Worm (Caenorhabditis elegans) whole organism, late embryonic: ENCODE data around the gene unc-23.

Experiments
- C08G9.2 ChIP-seq: sonication (generic microtip); optimal IDR thresholded peaks from 2 replicates; lab custom pipeline; 2016; ENCODE audit warnings: mild to moderate bottlenecking, missing genetic modification characterization, moderate library complexity, missing compliant biosample characterization
- C38D4.7 ChIP-seq: fragments of 200-800 bp; sonication (Bioruptor generic); optimal IDR thresholded peaks from 2 replicates; lab custom pipeline; 2018; ENCODE audit warnings: mild to moderate bottlenecking, missing genetic modification characterization, moderate library complexity, missing compliant biosample characterization
- F13H6.1 ChIP-seq: sonication (generic microtip); optimal IDR thresholded peaks from 2 replicates; lab custom pipeline; 2016; ENCODE audit warnings: missing genetic modification characterization, missing compliant biosample characterization
- Y22D7AL.16 ChIP-seq: sonication (generic microtip); optimal IDR thresholded peaks from 2 replicates; lab custom pipeline; 2016; ENCODE audit warnings: missing genetic modification characterization, missing compliant biosample characterization
- ceh-14 ChIP-seq: sonication (generic microtip); optimal IDR thresholded peaks from 2 replicates; lab custom pipeline; 2016; ENCODE audit warnings: missing genotype, missing genetic modification characterization, missing compliant biosample characterization
- ceh-18 ChIP-seq: sonication (generic microtip); optimal IDR thresholded peaks from 2 replicates; lab custom pipeline; 2016; ENCODE audit warnings: missing genetic modification characterization, missing compliant biosample characterization
- ceh-22 ChIP-seq: sonication (generic microtip); optimal IDR thresholded peaks from 2 replicates; lab custom pipeline; 2017; ENCODE audit warnings: missing biosample characterization, missing genetic modification characterization
- ceh-30 ChIP-seq: fragments of 150-350 bp; optimal IDR thresholded peaks from 2 replicates; lab custom pipeline; 2014; ENCODE audit warnings: missing biosample characterization, missing genetic modification characterization
- ceh-31 ChIP-seq: sonication (generic microtip); optimal IDR thresholded peaks from 2 replicates; lab custom pipeline; 2016; ENCODE audit warnings: missing genetic modification characterization, missing compliant biosample characterization
- ceh-34 ChIP-seq: sonication (generic microtip); optimal IDR thresholded peaks from 2 replicates; lab custom pipeline; 2016; ENCODE audit warnings: mild to moderate bottlenecking, missing genetic modification characterization, missing compliant biosample characterization
- ceh-45 ChIP-seq: fragments of 200-800 bp; sonication (Bioruptor generic); IDR thresholded peaks from 2 replicates; pipeline ENCODE4 v1.3.6; 2022; ENCODE audit warnings: missing genetic modification reagents, missing genetic modification characterization, missing compliant biosample characterization
- che-1 ChIP-seq: sonication (generic microtip); optimal IDR thresholded peaks from 2 replicates; lab custom pipeline; 2016; ENCODE audit warnings: mild to moderate bottlenecking, missing genetic modification characterization, missing compliant biosample characterization
- dmd-4 ChIP-seq: sonication (generic microtip); optimal IDR thresholded peaks from 2 replicates; lab custom pipeline; 2016; ENCODE audit warnings: borderline replicate concordance, missing genetic modification characterization, missing compliant biosample characterization
- dve-1 ChIP-seq: sonication (generic microtip); optimal IDR thresholded peaks from 2 replicates; lab custom pipeline; 2017; ENCODE audit warnings: antibody characterized with exemption, mild to moderate bottlenecking, missing genetic modification characterization, missing compliant biosample characterization
- elt-4 ChIP-seq: sonication (generic microtip); optimal IDR thresholded peaks from 2 replicates; lab custom pipeline; 2016; ENCODE audit warnings: missing genetic modification characterization, missing compliant biosample characterization
- ets-4 ChIP-seq: sonication (generic microtip); optimal IDR thresholded peaks from 2 replicates; lab custom pipeline; 2016; ENCODE audit warnings: missing genetic modification characterization, missing compliant biosample characterization
- eyg-1 ChIP-seq: sonication (generic microtip); optimal IDR thresholded peaks from 2 replicates; lab custom pipeline; 2016; ENCODE audit warnings: missing genotype, missing genetic modification characterization, missing compliant biosample characterization
- hlh-15 ChIP-seq: sonication (generic microtip); optimal IDR thresholded peaks from 2 replicates; lab custom pipeline; 2016; ENCODE audit warnings: missing genetic modification characterization, missing compliant biosample characterization
- hlh-30 ChIP-seq: sonication (generic microtip); optimal IDR thresholded peaks from 2 replicates; lab custom pipeline; 2017; ENCODE audit warnings: antibody characterized with exemption, missing genetic modification characterization, missing compliant biosample characterization; ENCODE audit not compliant: insufficient read depth
- hlh-6 ChIP-seq: sonication (generic microtip); optimal IDR thresholded peaks from 2 replicates; lab custom pipeline; 2016; ENCODE audit warnings: missing genotype, missing genetic modification characterization, missing compliant biosample characterization
- lin-11 ChIP-seq: fragments of 200-800 bp; sonication (Bioruptor generic); optimal IDR thresholded peaks from 2 replicates; lab custom pipeline; 2018; ENCODE audit warnings: mild to moderate bottlenecking, missing genetic modification characterization, missing compliant biosample characterization
- nfya-1 ChIP-seq: sonication (generic microtip); optimal IDR thresholded peaks from 2 replicates; lab custom pipeline; 2017; ENCODE audit warnings: missing genetic modification characterization, mild to moderate bottlenecking, missing compliant biosample characterization, antibody characterized with exemption, moderate library complexity
- npax-4 ChIP-seq: sonication (generic microtip); optimal IDR thresholded peaks from 2 replicates; lab custom pipeline; 2016; ENCODE audit warnings: missing genetic modification characterization, missing compliant biosample characterization
- odd-2 ChIP-seq: sonication (generic microtip); optimal IDR thresholded peaks from 2 replicates; lab custom pipeline; 2017; ENCODE audit warnings: antibody characterized with exemption, mild to moderate bottlenecking, missing genetic modification characterization, missing compliant biosample characterization
- pat-9 ChIP-seq: fragments of 200-800 bp; sonication (Bioruptor generic); optimal IDR thresholded peaks from 2 replicates; lab custom pipeline; 2018; ENCODE audit warnings: mild to moderate bottlenecking, missing genetic modification characterization, moderate library complexity, missing compliant biosample characterization
- pros-1 ChIP-seq: fragments of 150-350 bp; optimal IDR thresholded peaks from 2 replicates; lab custom pipeline; 2014; ENCODE audit warnings: missing biosample characterization, missing genetic modification reagents, missing genetic modification characterization
- ref-2 ChIP-seq: sonication (generic microtip); optimal IDR thresholded peaks from 2 replicates; lab custom pipeline; 2016; ENCODE audit warnings: missing genetic modification characterization, missing compliant biosample characterization
- rnt-1 ChIP-seq: sonication (generic microtip); optimal IDR thresholded peaks from 2 replicates; lab custom pipeline; 2016; ENCODE audit warnings: missing genetic modification characterization, missing compliant biosample characterization
- sox-2 ChIP-seq: fragments of 200-800 bp; sonication (Bioruptor generic); IDR thresholded peaks from 2 replicates; pipeline ENCODE4 v1.3.6; 2022; ENCODE audit warnings: missing genetic modification reagents, missing genetic modification characterization, missing compliant biosample characterization
- sox-4 ChIP-seq: sonication (generic microtip); optimal IDR thresholded peaks from 2 replicates; lab custom pipeline; 2017; ENCODE audit warnings: mild to moderate bottlenecking, missing genetic modification characterization, inconsistent platforms, missing compliant biosample characterization
- syd-9 ChIP-seq: sonication (generic microtip); optimal IDR thresholded peaks from 2 replicates; lab custom pipeline; 2016; ENCODE audit warnings: mild to moderate bottlenecking, missing genetic modification characterization, moderate library complexity, missing compliant biosample characterization
- tbx-2 ChIP-seq: sonication (generic microtip); optimal IDR thresholded peaks from 2 replicates; lab custom pipeline; 2016; ENCODE audit warnings: missing genetic modification characterization, missing compliant biosample characterization
- tbx-7 ChIP-seq: sonication (generic microtip); optimal IDR thresholded peaks from 2 replicates; lab custom pipeline; 2016; ENCODE audit warnings: missing genotype, missing genetic modification characterization, missing compliant biosample characterization
- ttx-3 ChIP-seq: sonication (generic microtip); optimal IDR thresholded peaks from 2 replicates; lab custom pipeline; 2016; ENCODE audit warnings: missing genetic modification reagents, missing genetic modification characterization, missing compliant biosample characterization
- unc-55 ChIP-seq: sonication (generic microtip); optimal IDR thresholded peaks from 2 replicates; lab custom pipeline; 2017; ENCODE audit warnings: missing biosample characterization, missing genetic modification reagents, missing genetic modification characterization

Gene unc-23

DNA sequence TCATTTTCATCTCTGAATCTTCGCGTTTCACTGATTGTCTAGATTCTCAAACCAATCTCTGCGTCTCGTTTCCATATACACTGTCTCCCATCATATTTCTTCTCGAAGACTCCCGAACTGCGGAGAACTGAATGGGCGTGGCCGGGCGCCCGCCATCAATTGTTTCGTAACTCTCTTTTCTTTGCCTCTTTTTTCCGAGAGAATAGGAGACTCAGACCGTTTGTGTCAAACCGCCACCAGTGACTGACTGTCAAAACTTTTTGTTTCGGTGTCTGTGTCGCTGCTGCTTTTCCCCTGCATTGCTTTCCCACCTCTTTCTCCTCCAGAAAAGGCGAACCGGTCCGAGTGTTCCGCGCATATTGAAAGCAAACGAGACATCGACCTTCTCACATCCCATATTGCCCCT is at the start of gene unc-23:
TSS of gene unc-23 (plus strand) at position 176 of the 406 bp plus-strand sequence.
- no peak for TF ChIP-seq hlh-6 (tag; lab: Kevin White, UChicago)
- peak; percentile 36 for TF ChIP-seq ceh-31 (tag; lab: Kevin White, UChicago)
- no peak for TF ChIP-seq ceh-22 (tag; lab: Kevin White, UChicago)
- peak; percentile 60 for TF ChIP-seq ets-4 (tag; lab: Kevin White, UChicago)
- no peak for TF ChIP-seq odd-2
- TF ChIP-seq dmd-4: no peak
- no peak for TF ChIP-seq sox-4
- TF ChIP-seq lin-11 (tag; lab: Kevin White, UChicago): no peak
- peak; percentile 86 for TF ChIP-seq unc-55 (GFP tag; lab: Kevin White, UChicago)
- TF ChIP-seq nfya-1: peak; percentile 79
- no peak for TF ChIP-seq ceh-14
- peak; percentile 54 for TF ChIP-seq ref-2 (tag; lab: Kevin White, UChicago)
- peak; percentile 26 for TF ChIP-seq F13H6.1 (tag; lab: Kevin White, UChicago)
- no peak for TF ChIP-seq ttx-3
- TF ChIP-seq pat-9 (tag; lab: Kevin White, UChicago): peak; percentile 38
- TF ChIP-seq C08G9.2: peak; percentile 23
- TF ChIP-seq ceh-18 (tag; lab: Kevin White, UChicago): peak; percentile 83
- no peak for TF ChIP-seq sox-2 (GFP tag; lab: Robert Waterston, UW)
- TF ChIP-seq dve-1 (tag; lab: Kevin White, UChicago): peak; percentile 9
- TF ChIP-seq tbx-2 (tag; lab: Kevin White, UChicago): peak; percentile 23
- peak; percentile 11 for TF ChIP-seq ceh-34
- TF ChIP-seq rnt-1 (tag; lab: Kevin White, UChicago): peak; percentile 80

DNA sequence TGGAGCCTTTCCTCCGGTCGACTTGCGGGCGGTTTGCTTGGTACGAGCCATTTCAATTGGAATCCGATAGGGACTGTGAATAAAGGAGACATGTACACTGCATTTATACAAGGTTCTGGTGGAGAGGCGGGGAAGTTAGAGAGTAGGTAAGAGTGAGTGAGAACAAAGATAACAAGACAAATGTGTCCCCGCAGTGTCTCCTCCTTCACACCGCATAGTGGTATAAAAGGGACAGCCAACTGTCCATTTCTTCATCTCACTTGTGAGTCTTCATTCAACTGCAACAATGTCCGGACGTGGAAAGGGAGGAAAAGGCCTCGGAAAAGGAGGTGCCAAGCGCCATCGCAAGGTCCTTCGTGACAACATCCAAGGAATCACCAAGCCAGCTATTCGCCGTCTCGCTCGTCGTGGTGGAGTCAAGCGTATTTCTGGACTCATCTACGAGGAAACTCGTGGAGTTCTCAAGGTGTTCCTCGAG is 38.2 kb upstream of the unc-23 start, which contains the start of the genes his-17 and his-18:
TSS of gene his-17 (minus strand) at position 51 of the 478 bp plus-strand sequence.
TSS of gene his-18 (plus strand) at position 287 of the 478 bp plus-strand sequence.
- TF ChIP-seq ceh-45 (GFP tag; lab: Robert Waterston, UW): peak; percentile 49; the same call in 1 of the 2 replicates
- TF ChIP-seq, all 69 proteins: peak for 1; not testable (repeated sequence) for 68

DNA sequence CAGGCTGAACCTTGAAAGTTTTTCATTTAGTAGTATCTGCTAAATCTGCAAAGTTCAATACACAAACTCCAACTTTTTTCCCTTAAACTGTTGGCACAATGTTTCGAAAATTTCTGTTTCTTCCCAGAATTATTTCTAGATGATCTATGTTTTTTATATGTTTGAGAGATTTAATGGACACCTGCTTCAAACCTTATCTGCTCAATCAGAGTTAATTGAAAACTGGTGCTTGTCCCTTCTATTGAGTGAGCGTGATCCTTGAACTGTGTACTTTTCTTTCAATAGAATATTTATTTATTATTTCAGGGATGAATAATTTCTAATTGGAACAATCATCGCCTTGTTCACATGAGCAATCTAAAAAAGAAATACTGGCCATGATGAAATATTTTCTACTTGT is 37.4 kb upstream of the unc-23 start, which contains the start of gene frpr-13:
TSS of gene frpr-13 (plus strand) at position 301 of the 400 bp plus-strand sequence.
- TF ChIP-seq sox-2 (GFP tag; lab: Robert Waterston, UW) (no peak), eyg-1 (no peak), hlh-30 (no peak), elt-4 (no peak), ttx-3 (no peak), che-1 (tag; lab: Kevin White, UChicago) (no peak)

DNA sequence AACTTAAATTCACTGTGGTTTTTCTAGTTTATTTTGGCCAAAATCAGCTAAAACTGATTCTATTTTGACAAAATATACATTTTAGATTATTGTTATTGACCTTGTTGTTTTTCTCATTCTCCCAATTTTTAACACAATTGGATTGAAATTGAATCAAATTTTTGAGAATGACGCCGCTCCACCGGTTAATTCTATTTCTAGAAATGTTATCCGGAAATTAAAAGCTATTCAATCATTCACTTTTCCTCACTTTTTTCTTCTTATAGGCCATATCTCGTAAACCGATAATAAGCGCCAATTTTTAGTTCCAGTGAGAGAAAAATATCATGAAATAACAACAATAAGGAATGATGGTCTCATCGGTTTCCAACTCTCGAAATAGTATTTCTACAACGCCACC is 33.5 kb upstream of the unc-23 start, which contains the start of gene frpr-12:
TSS of gene frpr-12 (plus strand) at position 301 of the 400 bp plus-strand sequence.
- TF ChIP-seq sox-2 (GFP tag; lab: Robert Waterston, UW): no peak
- no peak for TF ChIP-seq C38D4.7 (GFP tag; lab: Kevin White, UChicago)
- no peak for TF ChIP-seq lin-11 (tag; lab: Kevin White, UChicago)
- TF ChIP-seq tbx-7 (tag; lab: Kevin White, UChicago): no peak
- no peak for TF ChIP-seq ceh-30 (tag; lab: Kevin White, UChicago)
- TF ChIP-seq dmd-4: no peak

DNA sequence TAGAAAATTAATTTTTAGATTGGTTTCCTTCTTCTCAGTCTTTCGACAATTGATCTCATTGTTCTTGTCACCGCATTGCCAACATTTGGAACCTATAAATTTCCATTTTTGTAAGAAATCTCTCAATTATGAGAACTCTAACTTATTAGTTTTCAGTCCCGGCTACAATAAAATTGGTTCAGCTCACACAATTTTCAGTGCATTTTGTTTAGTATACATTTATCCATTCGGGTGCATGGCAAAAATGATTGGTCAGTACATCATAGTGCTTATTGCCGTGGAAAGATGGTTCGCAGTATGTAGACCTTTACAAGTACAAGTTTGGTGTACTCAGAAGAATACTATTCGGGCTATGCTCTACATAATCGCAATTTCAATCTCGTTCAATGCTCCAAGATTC is 32.2 kb upstream of the unc-23 start:
- TF ChIP-seq ceh-30 (tag; lab: Kevin White, UChicago): no peak
- no peak for TF ChIP-seq Y22D7AL.16 (tag; lab: Kevin White, UChicago)
- TF ChIP-seq dmd-4: no peak
- no peak for TF ChIP-seq pros-1 (tag; lab: Kevin White, UChicago)
- no peak for TF ChIP-seq npax-4 (tag; lab: Kevin White, UChicago)
- no peak for TF ChIP-seq hlh-15 (tag; lab: Kevin White, UChicago)
- TF ChIP-seq syd-9 (tag; lab: Kevin White, UChicago): no peak
- TF ChIP-seq nfya-1: no peak
